Worm (Caenorhabditis elegans) whole organism, mixed stage, embryonic: ENCODE measurements around the gene orc-2.
"Not testable (repeated sequence)": the region's sequence is repeated elsewhere in the genome, so short reads cannot be mapped to it uniquely, and the experiment has no call there.

Experiments used
- bed-3 ChIP-seq: fragments of 200-800 bp; sonication (Bioruptor generic); optimal IDR thresholded peaks from 3 replicates; lab custom pipeline; 2018; ENCODE audit warnings: mild to moderate bottlenecking, missing genetic modification characterization, moderate library complexity, missing compliant biosample characterization
- blmp-1 ChIP-seq: fragments of 150-350 bp; optimal IDR thresholded peaks from 2 replicates; lab custom pipeline; 2014; ENCODE audit warnings: missing biosample characterization, missing genetic modification characterization
- ceh-39 ChIP-seq: fragments of 150-350 bp; optimal IDR thresholded peaks from 2 replicates; lab custom pipeline; 2014; ENCODE audit warnings: missing biosample characterization, missing genetic modification characterization
- ceh-43 ChIP-seq: fragments of 200-800 bp; sonication (Bioruptor generic); optimal IDR thresholded peaks from 2 replicates; lab custom pipeline; 2018; ENCODE audit warnings: mild to moderate bottlenecking, missing genetic modification characterization, moderate library complexity, missing compliant biosample characterization
- ceh-83 ChIP-seq: fragments of 200-800 bp; sonication (Bioruptor generic); optimal IDR thresholded peaks from 2 replicates; lab custom pipeline; 2018; ENCODE audit warnings: mild to moderate bottlenecking, missing genetic modification characterization, missing compliant biosample characterization
- ces-1 ChIP-seq: fragments of 150-350 bp; optimal IDR thresholded peaks from 2 replicates; lab custom pipeline; 2014; ENCODE audit warnings: missing biosample characterization, missing genetic modification reagents, missing genetic modification characterization
- cnd-1 ChIP-seq: fragments of 200-800 bp; sonication (Bioruptor generic); optimal IDR thresholded peaks from 2 replicates; lab custom pipeline; 2018; ENCODE audit warnings: mild to moderate bottlenecking, missing genetic modification characterization, missing compliant biosample characterization
- drap-1 ChIP-seq: fragments of 200-800 bp; sonication (Bioruptor generic); optimal IDR thresholded peaks from 3 replicates; lab custom pipeline; 2018; ENCODE audit warnings: mild to moderate bottlenecking, missing genetic modification characterization, missing compliant biosample characterization
- elt-1 ChIP-seq: sonication (generic microtip); optimal IDR thresholded peaks from 2 replicates; lab custom pipeline; 2017; ENCODE audit warnings: missing genetic modification characterization, mild to moderate bottlenecking, missing compliant biosample characterization, antibody characterized with exemption, moderate library complexity, borderline replicate concordance; ENCODE audit not compliant: insufficient read depth
- elt-3 ChIP-seq: fragments of 150-350 bp; optimal IDR thresholded peaks from 2 replicates; lab custom pipeline; 2014; ENCODE audit warnings: missing biosample characterization, missing genetic modification characterization
- flh-1 ChIP-seq: fragments of 200-800 bp; sonication (Bioruptor generic); optimal IDR thresholded peaks from 2 replicates; lab custom pipeline; 2018; ENCODE audit warnings: mild to moderate bottlenecking, missing genetic modification characterization, moderate library complexity, missing compliant biosample characterization
- ham-2 ChIP-seq: fragments of 200-800 bp; sonication (Bioruptor generic); optimal IDR thresholded peaks from 2 replicates; lab custom pipeline; 2018; ENCODE audit warnings: mild to moderate bottlenecking, missing genetic modification characterization, missing compliant biosample characterization
- hlh-1 ChIP-seq: fragments of 150-350 bp; optimal IDR thresholded peaks from 2 replicates; lab custom pipeline; 2014; ENCODE audit warnings: missing biosample characterization, missing genetic modification reagents, missing genetic modification characterization
- lin-13 ChIP-seq: fragments of 150-350 bp; optimal IDR thresholded peaks from 2 replicates; lab custom pipeline; 2014; ENCODE audit warnings: missing biosample characterization, missing genetic modification characterization
- lin-32 ChIP-seq: fragments of 200-800 bp; sonication (Bioruptor generic); optimal IDR thresholded peaks from 2 replicates; lab custom pipeline; 2018; ENCODE audit warnings: mild to moderate bottlenecking, missing genetic modification characterization, missing compliant biosample characterization
- lsy-2 ChIP-seq: fragments of 150-350 bp; optimal IDR thresholded peaks from 2 replicates; lab custom pipeline; 2014; ENCODE audit warnings: missing biosample characterization, missing genetic modification characterization
- mab-5 ChIP-seq: fragments of 150-350 bp; optimal IDR thresholded peaks from 2 replicates; lab custom pipeline; 2014; ENCODE audit warnings: missing biosample characterization, missing genetic modification characterization
- mep-1 ChIP-seq: fragments of 150-350 bp; optimal IDR thresholded peaks from 2 replicates; lab custom pipeline; 2017; ENCODE audit warnings: missing biosample characterization, missing genetic modification reagents, missing genetic modification characterization, inconsistent platforms
- mls-2 ChIP-seq: sonication (generic microtip); optimal IDR thresholded peaks from 2 replicates; lab custom pipeline; 2016; ENCODE audit warnings: mild to moderate bottlenecking, missing genetic modification characterization, moderate library complexity, missing compliant biosample characterization
- nhr-12 ChIP-seq: fragments of 150-350 bp; optimal IDR thresholded peaks from 2 replicates; lab custom pipeline; 2014; ENCODE audit warnings: missing biosample characterization, missing genetic modification characterization
- nhr-28 ChIP-seq: fragments of 150-350 bp; optimal IDR thresholded peaks from 2 replicates; lab custom pipeline; 2014; ENCODE audit warnings: missing biosample characterization, missing genetic modification characterization
- nhr-76 ChIP-seq: sonication (generic microtip); optimal IDR thresholded peaks from 2 replicates; lab custom pipeline; 2017; ENCODE audit warnings: missing biosample characterization, missing genetic modification characterization
- pha-4 ChIP-seq: fragments of 150-350 bp; optimal IDR thresholded peaks from 2 replicates; lab custom pipeline; 2018; ENCODE audit warnings: missing biosample characterization, missing genetic modification reagents, missing genetic modification characterization
- snpc-4 ChIP-seq: fragments of 150-350 bp; optimal IDR thresholded peaks from 2 replicates; lab custom pipeline; 2014; ENCODE audit warnings: missing biosample characterization, missing genetic modification characterization
- sptf-1 ChIP-seq: sonication (generic microtip); optimal IDR thresholded peaks from 2 replicates; lab custom pipeline; 2017; ENCODE audit warnings: mild to moderate bottlenecking, missing genetic modification characterization, moderate library complexity, missing compliant biosample characterization
- tbx-8 ChIP-seq: fragments of 200-800 bp; sonication (Bioruptor generic); optimal IDR thresholded peaks from 2 replicates; lab custom pipeline; 2018; ENCODE audit warnings: mild to moderate bottlenecking, missing genetic modification characterization, moderate library complexity, missing compliant biosample characterization
- unc-120 ChIP-seq: sonication (generic microtip); optimal IDR thresholded peaks from 2 replicates; lab custom pipeline; 2017; ENCODE audit warnings: missing genetic modification characterization, missing compliant biosample characterization; ENCODE audit not compliant: poor library complexity, severe bottlenecking
- unc-39 ChIP-seq: fragments of 150-350 bp; optimal IDR thresholded peaks from 2 replicates; lab custom pipeline; 2014; ENCODE audit warnings: missing biosample characterization, missing genetic modification characterization
- unc-62 ChIP-seq: fragments of 150-350 bp; optimal IDR thresholded peaks from 2 replicates; lab custom pipeline; 2014; ENCODE audit warnings: missing biosample characterization, missing genetic modification reagents, missing genetic modification characterization
- zip-8 ChIP-seq: fragments of 150-350 bp; optimal IDR thresholded peaks from 2 replicates; lab custom pipeline; 2014; ENCODE audit warnings: missing biosample characterization, missing genetic modification characterization

Gene orc-2

ce11 chrII:10902104-10902503 is 28.4 kb downstream of the orc-2 start, which contains the start of gene gly-1:
gly-1 (minus strand) TSS chrII:10902204.
- TF ChIP-seq ceh-39 (tag; lab: Kevin White, UChicago) (no peak), snpc-4 (tag; lab: Kevin White, UChicago) (no peak), blmp-1 (tag; lab: Kevin White, UChicago) (no peak), lin-32 (GFP tag; lab: Kevin White, UChicago) (no peak), mls-2 (tag; lab: Kevin White, UChicago) (no peak), ceh-83 (no peak), hlh-1 (tag; lab: Kevin White, UChicago) (no peak), bed-3 (GFP tag; lab: Kevin White, UChicago) (no peak), mab-5 (tag; lab: Kevin White, UChicago) (no peak), nhr-76 (tag; lab: Kevin White, UChicago) (no peak), lin-13 (tag; lab: Kevin White, UChicago) (no peak), unc-39 (tag; lab: Kevin White, UChicago) (no peak)

- TF ChIP-seq hlh-1, nhr-12, elt-1 (tag; lab: Kevin White, UChicago): not testable (repeated sequence)
Observed at ce11 chrII:10904379-10904778, 30.6 kb downstream of the orc-2 start, which contains the start of gene sra-12. sra-12 (minus strand) TSS chrII:10904479.

- no peak for TF ChIP-seq tbx-8 (GFP tag; lab: Kevin White, UChicago)
- TF ChIP-seq sptf-1 (tag; lab: Kevin White, UChicago): no peak
- TF ChIP-seq elt-3: no peak
- TF ChIP-seq snpc-4 (tag; lab: Kevin White, UChicago): no peak
- no peak for TF ChIP-seq cnd-1 (tag; lab: Kevin White, UChicago)
- no peak for TF ChIP-seq unc-39 (tag; lab: Kevin White, UChicago)
- no peak for TF ChIP-seq unc-62 (GFP tag; lab: Kevin White, UChicago)
- no peak for TF ChIP-seq ces-1
- no peak for TF ChIP-seq ham-2 (GFP tag; lab: Kevin White, UChicago)
- no peak for TF ChIP-seq drap-1 (GFP tag; lab: Kevin White, UChicago)
Observed at ce11 chrII:10910219-10910618, 36.5 kb downstream of the orc-2 start, which contains the start of gene sra-11. sra-11 (minus strand) TSS chrII:10910319.

ce11 chrII:10912995-10913394 is 39.3 kb downstream of the orc-2 start:
- no peak for TF ChIP-seq tbx-8 (GFP tag; lab: Kevin White, UChicago)
- TF ChIP-seq ceh-83: no peak
- TF ChIP-seq snpc-4 (tag; lab: Kevin White, UChicago): no peak
- TF ChIP-seq pha-4 (tag; lab: Kevin White, UChicago): no peak
- TF ChIP-seq mep-1 (tag; lab: Kevin White, UChicago): no peak
- TF ChIP-seq nhr-28: no peak
- TF ChIP-seq ces-1: no peak
- TF ChIP-seq bed-3 (GFP tag; lab: Kevin White, UChicago): no peak
- no peak for TF ChIP-seq lsy-2 (tag; lab: Kevin White, UChicago)

- TF ChIP-seq mls-2 (tag; lab: Kevin White, UChicago) (no peak), flh-1 (GFP tag; lab: Kevin White, UChicago) (no peak), snpc-4 (tag; lab: Kevin White, UChicago) (no peak), nhr-12 (tag; lab: Kevin White, UChicago) (no peak), lsy-2 (tag; lab: Kevin White, UChicago) (no peak), pha-4 (tag; lab: Kevin White, UChicago) (no peak)
- TF ChIP-seq, all 35 proteins: peak for 0
Observed at ce11 chrII:10914366-10914765, 40.6 kb downstream of the orc-2 start, which contains the start of gene F44F4.15. F44F4.15 (plus strand) TSS chrII:10914666.

- TF ChIP-seq ceh-43 (GFP tag; lab: Kevin White, UChicago): no peak
- TF ChIP-seq tbx-8 (GFP tag; lab: Kevin White, UChicago): no peak
- no peak for TF ChIP-seq zip-8 (tag; lab: Kevin White, UChicago)
- TF ChIP-seq mep-1 (tag; lab: Kevin White, UChicago): no peak
- TF ChIP-seq bed-3 (GFP tag; lab: Kevin White, UChicago): no peak
- no peak for TF ChIP-seq unc-120 (tag; lab: Kevin White, UChicago)
- no peak for TF ChIP-seq blmp-1 (tag; lab: Kevin White, UChicago)
- TF ChIP-seq cnd-1 (tag; lab: Kevin White, UChicago): no peak
- TF ChIP-seq ceh-39 (tag; lab: Kevin White, UChicago): no peak
Observed at ce11 chrII:10915732-10916131, 42.0 kb downstream of the orc-2 start, which contains the start of gene F44F4.9. F44F4.9 (minus strand) TSS chrII:10915832.
